Worm (Caenorhabditis elegans): ENCODE measurements around the gene miz-1.

miz-1 gene

DNA sequence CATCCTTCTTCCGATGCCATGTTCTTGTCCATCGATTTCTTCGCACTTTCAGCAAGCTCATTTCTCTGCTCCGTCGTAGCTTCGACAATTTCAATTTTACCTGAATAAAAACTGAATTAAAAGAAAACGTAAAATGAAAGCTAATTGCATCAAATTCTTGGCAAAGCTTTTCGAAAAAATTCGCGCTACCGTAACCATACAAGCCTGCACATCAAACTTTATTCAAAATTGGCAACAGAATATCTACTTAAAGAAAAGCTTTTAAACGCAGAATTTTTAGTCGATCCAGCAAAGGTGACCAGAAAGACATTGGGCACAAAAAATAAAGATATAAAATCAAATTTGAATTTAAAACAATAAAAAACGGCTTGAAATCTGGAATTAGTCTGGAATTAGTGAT is 30.0 kb downstream of the miz-1 start:
- TF ChIP-seq unc-62 (GFP tag; optimal IDR thresholded peaks at IDR 0.05), result no peak

DNA sequence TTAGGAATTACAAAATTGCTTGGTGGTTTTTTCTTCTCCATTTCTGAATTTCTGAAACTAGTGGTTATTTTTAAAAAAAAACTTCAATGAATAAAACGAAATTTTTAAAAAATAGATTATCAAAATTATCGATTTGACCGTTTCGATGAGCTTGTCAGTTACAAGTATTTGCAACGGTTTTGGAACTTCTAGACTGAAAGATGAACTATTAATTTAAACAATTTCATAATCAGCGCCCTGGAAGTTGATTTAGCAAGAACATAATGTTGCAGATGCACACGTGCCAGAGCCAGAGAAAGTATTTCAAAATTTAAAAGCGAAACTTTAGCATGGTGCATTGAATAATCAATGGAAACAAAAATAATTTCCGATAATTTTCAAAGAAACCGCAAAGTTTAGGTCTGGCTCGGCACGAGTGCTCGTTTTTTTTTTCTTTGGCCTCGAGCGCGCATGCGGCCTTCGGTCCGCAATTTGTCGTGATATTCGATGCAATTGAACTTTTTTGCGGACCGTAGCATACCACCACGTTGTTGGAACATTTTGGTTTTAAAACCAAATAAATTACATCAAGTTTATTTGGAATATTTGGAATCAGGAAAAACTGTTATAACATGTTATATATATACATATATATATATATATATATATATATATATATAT is 30.6 kb downstream of the miz-1 start, which contains the start of gene T11G6.5:
T11G6.5 (minus strand) TSS at position 51 of the 660 bp plus-strand sequence.
- TF ChIP-seq unc-62 (GFP tag; optimal IDR thresholded peaks at IDR 0.05), result no peak

DNA sequence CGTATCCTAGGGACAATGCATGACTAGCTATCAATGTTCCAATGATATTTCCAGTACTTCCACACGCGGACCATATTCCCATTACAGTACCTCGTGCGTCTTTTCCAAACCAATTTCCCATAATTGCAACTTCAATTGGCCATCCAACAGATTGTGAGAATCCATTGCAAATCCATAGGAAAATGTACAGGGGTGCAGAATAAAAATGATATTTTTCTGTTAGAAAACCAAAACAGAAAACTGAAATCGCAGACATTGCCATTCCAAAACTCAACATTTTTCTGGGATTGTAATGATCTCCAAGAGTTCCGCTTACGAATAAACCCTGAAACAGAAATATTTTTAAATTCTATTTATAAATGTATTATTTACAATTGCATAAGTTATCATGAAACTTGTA is 38.9 kb downstream of the miz-1 start:
- no peak for TF ChIP-seq unc-62 (GFP tag; optimal IDR thresholded peaks at IDR 0.05)

DNA sequence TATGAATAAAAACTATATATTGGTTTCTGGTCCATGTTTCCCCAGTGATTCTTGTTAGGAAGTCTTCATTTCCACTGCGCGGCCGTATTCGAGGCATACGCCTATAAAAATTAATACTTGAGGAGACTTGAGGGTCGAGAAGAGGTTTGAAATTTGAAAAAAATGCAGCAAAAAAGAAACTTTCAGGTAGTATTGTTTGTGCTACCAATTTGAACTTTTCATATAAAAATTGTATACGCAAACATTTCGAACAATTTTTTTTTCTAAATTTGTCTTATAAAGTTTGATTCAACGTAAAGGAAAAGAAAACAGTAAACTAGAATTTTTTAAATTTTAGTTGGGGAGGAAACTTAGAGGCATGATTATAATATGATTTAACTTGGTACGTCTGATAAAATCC is 39.6 kb downstream of the miz-1 start, which contains the start of gene T11G6.4:
T11G6.4 (minus strand) TSS at position 101 of the 400 bp plus-strand sequence.
- no peak for TF ChIP-seq unc-62 (GFP tag; optimal IDR thresholded peaks at IDR 0.05)

DNA sequence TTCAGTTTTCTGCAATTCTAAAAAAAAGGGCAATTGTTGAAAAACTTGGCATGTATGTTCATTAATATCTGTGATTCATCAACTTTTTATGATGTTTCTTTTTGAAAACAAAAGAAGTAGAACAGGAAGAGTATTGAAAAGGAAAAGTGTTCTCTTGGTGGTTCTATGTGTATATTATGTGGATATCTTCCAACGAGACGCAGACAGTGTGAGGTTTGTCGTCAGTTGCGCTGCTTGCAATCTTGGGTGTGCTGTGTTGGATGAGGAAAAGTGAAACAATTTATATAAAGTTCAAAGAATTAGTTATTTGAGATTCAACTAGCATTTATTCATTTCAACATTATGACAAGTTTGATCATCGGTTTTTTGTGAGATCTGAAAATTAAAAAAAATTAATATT is 40.2 kb downstream of the miz-1 start:
- no peak for TF ChIP-seq unc-62 (GFP tag; optimal IDR thresholded peaks at IDR 0.05)

DNA sequence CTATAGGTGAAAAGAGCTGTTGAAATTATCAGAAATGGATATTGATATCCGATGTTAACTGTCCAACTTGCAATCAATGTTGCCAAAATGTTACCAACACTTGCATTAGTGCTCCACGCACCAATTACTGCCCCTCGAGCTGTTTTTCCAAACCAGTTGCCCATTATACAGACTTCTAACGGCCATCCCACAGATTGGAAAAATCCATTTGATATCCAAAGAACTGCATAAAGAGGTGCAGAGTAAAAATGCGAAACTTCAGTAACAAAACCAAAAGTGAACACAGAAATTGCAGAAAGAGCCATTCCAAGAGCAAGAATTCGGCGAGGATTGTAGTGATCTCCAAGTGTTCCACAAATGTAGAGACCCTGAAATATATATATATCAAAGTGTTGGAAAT is 41.8 kb downstream of the miz-1 start:
- TF ChIP-seq unc-62 (GFP tag; optimal IDR thresholded peaks at IDR 0.05), result no peak

DNA sequence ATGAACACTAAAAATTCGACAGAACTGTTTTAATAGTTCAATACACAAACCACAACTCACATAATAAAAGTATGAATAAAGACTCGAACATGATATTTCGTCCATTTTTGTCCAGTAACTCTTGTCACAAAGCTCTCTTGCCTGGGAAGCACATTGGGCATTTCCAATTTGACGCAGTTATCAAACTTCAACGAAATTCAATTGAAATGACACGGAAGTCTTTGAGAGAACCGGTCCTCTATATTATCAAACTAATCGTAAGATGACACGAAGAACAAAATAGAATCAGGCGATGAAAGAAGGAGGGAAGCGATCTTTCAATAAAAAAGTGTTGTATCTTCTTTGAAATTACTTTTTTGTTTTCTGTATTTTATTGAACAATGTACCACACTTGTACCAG is 42.9 kb downstream of the miz-1 start, which contains the start of gene T11G6.3:
T11G6.3 (minus strand) TSS at position 189 of the 400 bp plus-strand sequence.
- no peak for TF ChIP-seq unc-62 (GFP tag; optimal IDR thresholded peaks at IDR 0.05)

DNA sequence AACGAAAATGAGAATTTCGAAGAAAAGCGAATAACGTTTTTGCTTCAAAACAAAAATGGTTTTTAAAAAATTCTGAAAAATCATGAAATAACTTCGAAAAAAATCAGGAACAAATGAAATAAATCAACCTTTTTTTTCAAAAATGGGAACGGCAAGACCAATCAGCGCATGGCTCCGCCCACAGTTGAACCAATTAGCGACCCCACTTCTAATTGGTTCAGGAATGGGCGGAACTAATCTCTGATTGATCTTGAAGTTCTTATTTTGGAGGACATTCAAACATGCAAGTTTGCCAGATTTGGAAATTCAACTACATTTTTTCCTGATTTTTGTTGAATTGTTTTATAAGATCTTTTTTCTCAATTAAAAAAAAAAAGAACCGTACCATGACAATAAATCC is 43.7 kb downstream of the miz-1 start:
- TF ChIP-seq unc-62 (GFP tag; optimal IDR thresholded peaks at IDR 0.05), result no peak

DNA sequence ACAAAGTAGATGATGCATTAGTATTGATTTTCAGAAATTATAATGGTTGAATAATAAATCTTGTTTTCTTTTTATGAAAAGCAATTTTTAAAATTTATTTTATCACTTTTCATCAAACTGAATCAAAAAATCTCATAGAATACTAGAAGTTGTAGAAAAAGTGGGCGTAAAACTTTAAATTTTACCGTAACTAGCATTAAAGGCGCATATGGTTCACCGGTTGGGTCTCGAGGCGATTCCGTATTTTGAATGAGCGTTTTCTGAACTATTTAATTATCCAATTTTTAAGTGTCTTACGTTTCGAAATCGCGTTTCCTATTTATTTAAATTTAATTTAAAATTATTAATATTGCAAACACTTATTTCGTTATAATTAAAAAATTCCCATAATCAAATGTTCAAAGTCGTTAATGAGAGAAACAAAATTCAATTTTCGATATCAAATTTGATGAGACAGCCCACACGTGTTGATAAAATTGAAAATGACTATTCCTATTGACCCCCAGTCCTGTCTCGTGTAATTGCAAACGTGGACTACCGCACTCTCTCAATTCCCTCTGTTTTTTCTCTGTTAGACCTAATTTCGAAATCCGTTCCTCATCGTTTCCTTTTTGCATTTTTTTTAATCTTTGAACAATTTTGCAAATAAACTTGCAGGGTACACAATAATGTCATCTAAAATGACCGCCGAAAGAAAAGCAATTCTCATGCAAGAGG is 46.3 kb downstream of the miz-1 start, which contains the start of the genes T11G6.2 and hars-1:
T11G6.2 (minus strand) TSS at position 197 of the 717 bp plus-strand sequence.
hars-1 (plus strand) TSS at position 658 of the 717 bp plus-strand sequence.
- TF ChIP-seq unc-62 (GFP tag; optimal IDR thresholded peaks at IDR 0.05), result no peak

DNA sequence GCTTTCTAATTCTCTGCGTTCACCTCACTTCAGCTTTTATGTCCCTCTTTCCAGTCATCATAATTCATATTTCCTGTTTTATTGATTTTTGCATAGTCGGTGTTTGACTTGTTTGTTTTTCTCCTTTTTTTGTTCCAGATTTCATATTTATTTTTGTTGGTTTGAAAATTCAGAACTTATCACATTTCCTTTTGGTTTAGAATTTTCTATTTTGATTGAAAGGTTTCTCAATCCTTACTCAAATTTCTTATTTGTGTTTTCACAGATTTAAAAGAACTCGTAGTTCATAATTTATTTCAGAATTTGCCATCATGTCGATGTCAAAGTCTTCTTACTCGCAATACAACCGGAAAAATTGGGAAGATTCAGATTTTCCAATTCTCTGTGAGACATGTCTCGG is 48.9 kb downstream of the miz-1 start, which contains the start of gene rbm-22:
rbm-22 (plus strand) TSS at position 301 of the 400 bp plus-strand sequence.
- TF ChIP-seq unc-62 (GFP tag; optimal IDR thresholded peaks at IDR 0.05), result no peak

DNA sequence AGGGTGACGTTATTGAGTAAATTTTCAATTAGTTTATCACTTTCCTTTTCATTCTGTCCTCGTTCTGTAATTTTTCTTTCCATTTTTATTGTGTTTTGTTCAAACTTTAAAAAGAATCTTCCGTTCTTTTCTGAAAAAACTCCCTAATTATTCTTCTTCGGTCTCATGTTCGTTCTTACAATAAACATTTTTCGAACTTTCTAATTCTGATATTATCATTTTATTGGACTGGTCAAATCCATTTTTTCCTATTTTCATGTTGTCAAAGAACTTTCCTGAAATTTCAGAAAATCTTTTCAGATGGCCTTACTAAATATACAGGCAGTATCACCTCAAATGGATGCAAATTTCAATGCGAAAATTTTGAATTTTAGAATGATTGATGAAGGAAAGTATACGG is 51.8 kb downstream of the miz-1 start, which contains the start of gene nish-1:
nish-1 (plus strand) TSS at position 301 of the 400 bp plus-strand sequence.
- TF ChIP-seq unc-62 (GFP tag; optimal IDR thresholded peaks at IDR 0.05), result no peak

DNA sequence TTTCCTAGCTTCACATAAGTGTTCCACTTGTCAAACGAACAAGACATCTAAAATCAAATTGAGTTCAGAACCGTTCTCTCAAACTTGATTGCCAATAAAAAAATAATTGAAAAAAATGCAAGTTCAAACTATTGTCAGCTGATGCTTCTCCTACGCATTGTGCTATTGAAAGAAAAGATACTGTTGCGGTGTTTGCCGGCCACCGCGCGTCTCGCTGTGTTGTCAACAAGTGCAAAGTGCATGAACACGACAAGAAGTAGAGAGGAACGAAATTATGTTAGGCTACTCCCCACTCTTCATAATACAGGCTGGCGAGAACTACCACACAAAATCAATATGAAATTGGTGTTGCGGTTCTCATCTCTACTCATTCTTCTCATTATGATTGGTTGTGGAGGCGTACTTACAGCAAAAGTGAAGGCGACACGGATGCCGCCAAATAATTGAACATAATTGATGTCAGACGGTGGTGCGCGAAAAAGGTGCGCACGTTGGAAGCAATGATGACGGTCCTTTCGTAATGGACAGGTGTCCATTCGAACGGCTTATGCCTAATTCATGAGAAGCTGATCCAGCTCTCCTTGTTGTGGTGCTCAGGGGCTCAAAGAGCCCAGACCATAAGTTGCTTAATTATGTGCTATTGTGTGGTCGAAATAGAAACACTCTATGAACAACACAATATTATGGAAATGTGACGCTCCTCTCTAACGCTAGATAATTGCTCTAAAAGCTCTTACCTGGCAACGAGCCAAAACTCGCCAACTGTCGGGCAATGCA is 55.4 kb downstream of the miz-1 start:
- TF ChIP-seq unc-62 (GFP tag; optimal IDR thresholded peaks at IDR 0.05), result no peak

DNA sequence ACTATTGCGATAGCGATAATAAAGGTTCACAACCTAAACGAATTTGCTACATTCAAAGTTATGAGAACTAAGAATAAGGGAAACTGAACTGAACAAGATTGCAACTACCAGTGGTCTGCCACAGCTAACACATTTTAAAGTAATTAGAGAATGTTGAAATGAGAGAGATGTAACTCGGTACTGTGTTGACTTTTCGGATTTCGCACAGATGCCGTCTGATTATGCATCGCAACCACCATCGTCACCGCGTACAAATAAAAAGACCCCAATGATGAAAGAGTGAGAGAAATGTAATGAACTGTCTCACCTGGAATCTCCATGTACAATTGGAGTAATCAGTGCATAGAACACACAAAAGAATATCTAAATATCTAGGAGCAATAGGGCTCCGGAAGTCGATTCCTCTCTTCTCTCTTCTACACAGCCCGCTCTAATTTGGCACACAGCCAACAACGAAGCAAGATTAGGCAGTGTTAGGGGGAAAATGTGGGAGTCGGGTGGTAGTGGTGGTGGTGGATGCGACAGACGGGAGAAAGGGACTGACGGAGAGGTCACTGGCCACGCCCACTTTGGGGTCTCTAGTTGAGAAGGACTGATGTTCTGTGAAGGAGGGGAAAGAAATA is 56.5 kb downstream of the miz-1 start, which contains the start of gene F13E9.11:
F13E9.11 (minus strand) TSS at position 507 of the 623 bp plus-strand sequence.
- no peak for TF ChIP-seq unc-62 (GFP tag; optimal IDR thresholded peaks at IDR 0.05)

DNA sequence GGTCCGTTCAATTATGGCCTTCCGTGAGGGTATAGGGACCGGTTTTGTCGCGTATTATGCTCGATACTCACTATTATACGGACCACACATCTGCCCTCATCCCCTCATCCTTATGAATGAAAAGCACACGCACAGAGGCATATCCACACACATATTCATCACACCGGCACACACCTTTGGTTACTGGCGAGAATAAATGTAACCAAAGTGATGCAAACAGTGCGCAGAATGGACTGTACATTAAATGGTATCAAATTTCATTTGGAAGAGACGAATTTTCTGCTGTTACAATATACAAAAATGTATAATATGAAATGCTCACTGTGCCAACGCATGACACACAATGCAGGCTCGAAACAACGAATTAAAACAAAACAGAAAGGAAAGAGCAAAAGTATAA is 57.4 kb downstream of the miz-1 start:
- TF ChIP-seq unc-62 (GFP tag; optimal IDR thresholded peaks at IDR 0.05), result no peak

DNA sequence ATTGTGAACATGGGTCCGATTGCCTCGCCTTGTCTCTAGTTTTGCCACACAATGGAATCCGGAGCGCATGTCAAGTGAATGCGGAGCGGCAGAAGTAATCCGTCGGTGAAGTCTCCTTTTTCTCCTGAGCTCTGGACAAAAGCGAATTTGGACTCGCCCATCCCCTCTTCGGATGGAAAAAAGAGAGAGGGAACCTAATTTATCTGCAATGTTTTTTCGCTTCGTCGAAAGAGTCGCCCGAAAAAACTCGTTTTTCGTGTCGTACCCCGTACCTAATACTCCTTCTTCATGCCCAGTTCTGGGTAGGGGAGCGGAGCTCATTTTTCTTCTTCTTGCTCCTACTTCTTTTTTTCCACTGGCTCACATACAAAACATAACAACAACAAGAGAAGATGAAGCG is 58.0 kb downstream of the miz-1 start:
- TF ChIP-seq unc-62 (GFP tag; optimal IDR thresholded peaks at IDR 0.05), result no peak

All from whole organism, dauer.